Fruit fly (Drosophila melanogaster) whole organism, embryonic: Measurements from ENCODE around the gene ssp7.
A peak's percentile ranks its signal among the peaks of the same experiment; 100 is the strongest.

ENCODE experiments used
- B-H2 ChIP-seq: fragments of 200-800 bp; sonication (Bioruptor generic); optimal IDR thresholded peaks from 2 replicates; lab custom pipeline; 2018; ENCODE audit warnings: missing biosample characterization, mild to moderate bottlenecking, missing genetic modification characterization
- CG11723 ChIP-seq: fragments of 200-800 bp; sonication (Bioruptor generic); optimal IDR thresholded peaks from 2 replicates; lab custom pipeline; 2017; ENCODE audit warnings: missing biosample characterization, mild to moderate bottlenecking, missing genetic modification characterization
- CG12299 ChIP-seq: fragments of 200-800 bp; sonication (Bioruptor generic); optimal IDR thresholded peaks from 2 replicates; lab custom pipeline; 2018; ENCODE audit warnings: missing biosample characterization, mild to moderate bottlenecking, missing genetic modification characterization
- CG14860 ChIP-seq: fragments of 200-800 bp; sonication (Bioruptor generic); IDR thresholded peaks from 3 replicates; pipeline ENCODE4 v1.3.6; 2022; ENCODE audit warnings: missing biosample characterization, missing genetic modification characterization; ENCODE audit not compliant: partially characterized antibody
- CG1603 ChIP-seq: fragments of 200-800 bp; sonication (Bioruptor generic); optimal IDR thresholded peaks from 2 replicates; lab custom pipeline; 2019; ENCODE audit warnings: missing biosample characterization, mild to moderate bottlenecking, missing genetic modification characterization, moderate library complexity
- CG18011 ChIP-seq: fragments of 200-800 bp; sonication (Bioruptor generic); optimal IDR thresholded peaks from 2 replicates; lab custom pipeline; 2017; ENCODE audit warnings: missing biosample characterization, missing genetic modification characterization, mild to moderate bottlenecking, moderate library complexity, missing genotype
- CG2120 ChIP-seq: fragments of 200-800 bp; sonication (Bioruptor generic); optimal IDR thresholded peaks from 3 replicates; lab custom pipeline; 2016; ENCODE audit warnings: missing biosample characterization, missing genetic modification characterization
- CG3281 ChIP-seq: fragments of 200-800 bp; sonication (Bioruptor generic); optimal IDR thresholded peaks from 3 replicates; lab custom pipeline; 2017; ENCODE audit warnings: missing biosample characterization, mild to moderate bottlenecking, missing genetic modification characterization
- CG34376 ChIP-seq: fragments of 200-800 bp; sonication (Bioruptor generic); optimal IDR thresholded peaks from 2 replicates; lab custom pipeline; 2018; ENCODE audit warnings: missing biosample characterization, mild to moderate bottlenecking, missing genetic modification characterization
- CG4617 ChIP-seq: fragments of 200-800 bp; sonication (Bioruptor generic); optimal IDR thresholded peaks from 3 replicates; lab custom pipeline; 2016; ENCODE audit warnings: missing biosample characterization, missing genetic modification characterization, borderline replicate concordance
- CG4707 ChIP-seq: fragments of 200-800 bp; sonication (Bioruptor generic); optimal IDR thresholded peaks from 2 replicates; lab custom pipeline; 2018; ENCODE audit warnings: missing biosample characterization, mild to moderate bottlenecking, missing genetic modification characterization, moderate library complexity
- CG6813 ChIP-seq: fragments of 200-800 bp; sonication (Bioruptor generic); optimal IDR thresholded peaks from 2 replicates; lab custom pipeline; 2017; ENCODE audit warnings: missing biosample characterization, missing genetic modification characterization, mild to moderate bottlenecking, moderate library complexity, missing genetic modification reagents
- CG8359 ChIP-seq: fragments of 200-800 bp; sonication (Bioruptor generic); optimal IDR thresholded peaks from 2 replicates; lab custom pipeline; 2017; ENCODE audit warnings: missing biosample characterization, mild to moderate bottlenecking, missing genetic modification characterization, borderline replicate concordance
- Dfd ChIP-seq, 2 experiments: fragments of >200 bp; optimal IDR thresholded peaks; 2 replicates each; lab custom pipeline; 2017; ENCODE audit warnings: missing biosample characterization in 2 of 2, missing genetic modification characterization in 2 of 2
- Dll ChIP-seq: fragments of 200-800 bp; sonication (Bioruptor generic); IDR thresholded peaks from 4 replicates; pipeline ENCODE4 v1.3.6; 2022; ENCODE audit warnings: missing biosample characterization, missing genetic modification characterization; ENCODE audit not compliant: partially characterized antibody
- HLH54F ChIP-seq: fragments of 200-800 bp; sonication (Bioruptor generic); optimal IDR thresholded peaks from 3 replicates; lab custom pipeline; 2016; ENCODE audit warnings: missing biosample characterization, missing genetic modification characterization
- MBD-R2 ChIP-seq: fragments of 200-800 bp; sonication (Bioruptor generic); IDR thresholded peaks from 2 replicates; pipeline ENCODE4 v1.3.6; 2022; ENCODE audit warnings: missing biosample characterization, missing genetic modification characterization
- MESR4 ChIP-seq: fragments of 200-800 bp; sonication (Bioruptor generic); optimal IDR thresholded peaks from 2 replicates; lab custom pipeline; 2018; ENCODE audit warnings: missing biosample characterization, mild to moderate bottlenecking, missing genetic modification characterization, moderate library complexity
- Scr ChIP-seq: fragments of 200-800 bp; sonication (Bioruptor generic); IDR thresholded peaks from 2 replicates; pipeline ENCODE4 v1.3.6; 2022; ENCODE audit warnings: missing biosample characterization, missing genetic modification characterization; ENCODE audit not compliant: partially characterized antibody
- Sin3A ChIP-seq: fragments of >200 bp; optimal IDR thresholded peaks from 2 replicates; lab custom pipeline; 2018
- bbx ChIP-seq: fragments of 200-800 bp; sonication (Bioruptor generic); IDR thresholded peaks from 2 replicates; pipeline ENCODE4 v1.3.6; 2022; ENCODE audit warnings: missing biosample characterization, missing genetic modification characterization; ENCODE audit not compliant: partially characterized antibody
- cg ChIP-seq: fragments of 200-800 bp; sonication (Bioruptor generic); optimal IDR thresholded peaks from 3 replicates; lab custom pipeline; 2019; ENCODE audit warnings: missing biosample characterization, mild to moderate bottlenecking, missing genetic modification characterization, moderate library complexity
- ci ChIP-seq: fragments of 200-800 bp; sonication (Bioruptor generic); IDR thresholded peaks from 3 replicates; pipeline ENCODE4 v1.3.6; 2022; ENCODE audit warnings: missing biosample characterization, missing genetic modification characterization
- grau ChIP-seq: fragments of 200-800 bp; optimal IDR thresholded peaks from 3 replicates; lab custom pipeline; 2019; ENCODE audit warnings: missing biosample characterization, mild to moderate bottlenecking, missing genetic modification characterization, moderate library complexity
- jigr1 ChIP-seq: fragments of 200-800 bp; sonication (Bioruptor generic); IDR thresholded peaks from 3 replicates; pipeline ENCODE4 v1.3.6; 2022; ENCODE audit warnings: missing biosample characterization, missing genetic modification characterization
- mam ChIP-seq: fragments of 200-800 bp; sonication (Bioruptor generic); optimal IDR thresholded peaks from 3 replicates; lab custom pipeline; 2016; ENCODE audit warnings: missing biosample characterization, missing genetic modification characterization
- pan ChIP-seq, 4 experiments: fragments of >200 bp in 3 of 4; fragments of 200-800 bp in 1 of 4; sonication (Bioruptor generic) in 1 of 4; optimal IDR thresholded peaks in 3 of 4; IDR thresholded peaks in 1 of 4; 2 replicates each; pipeline versions ENCODE4 v1.3.6 to Lab custom; 2017 to 2022; ENCODE audit warnings: missing biosample characterization in 2 of 4, missing genetic modification characterization in 2 of 4, mixed read lengths in 1 of 4
- pho ChIP-seq: fragments of 200-800 bp; sonication (Bioruptor generic); optimal IDR thresholded peaks from 2 replicates; lab custom pipeline; 2016; ENCODE audit warnings: missing biosample characterization, missing genetic modification characterization
- psq ChIP-seq: fragments of 200-800 bp; sonication (Bioruptor generic); optimal IDR thresholded peaks from 2 replicates; lab custom pipeline; 2017; ENCODE audit warnings: missing biosample characterization, missing genetic modification characterization
- pzg ChIP-seq: fragments of 200-800 bp; sonication (Bioruptor generic); optimal IDR thresholded peaks from 3 replicates; lab custom pipeline; 2018; ENCODE audit warnings: missing biosample characterization, mild to moderate bottlenecking, missing genetic modification characterization, moderate library complexity
- row ChIP-seq: fragments of 200-800 bp; sonication (Bioruptor generic); IDR thresholded peaks from 3 replicates; pipeline ENCODE4 v1.3.6; 2022; ENCODE audit warnings: missing biosample characterization, missing genetic modification characterization
- salm ChIP-seq: fragments of 200-800 bp; sonication (Bioruptor generic); optimal IDR thresholded peaks from 2 replicates; lab custom pipeline; 2018; ENCODE audit warnings: missing biosample characterization, mild to moderate bottlenecking, missing genetic modification characterization
- sob ChIP-seq: fragments of 200-800 bp; sonication (Bioruptor generic); IDR thresholded peaks from 2 replicates; pipeline ENCODE4 v1.3.6; 2022; ENCODE audit warnings: missing biosample characterization, missing genetic modification characterization
- tio ChIP-seq: fragments of 200-800 bp; sonication (Bioruptor generic); optimal IDR thresholded peaks from 2 replicates; lab custom pipeline; 2017; ENCODE audit warnings: missing biosample characterization, missing genetic modification characterization, inconsistent platforms
- ttk ChIP-seq: fragments of 200-800 bp; sonication (Bioruptor generic); IDR thresholded peaks from 2 replicates; pipeline ENCODE4 v2.1.2; 2022; ENCODE audit warnings: missing biosample characterization, missing genetic modification characterization
- vfl ChIP-seq: fragments of 200-800 bp; sonication (Bioruptor generic); optimal IDR thresholded peaks from 2 replicates; lab custom pipeline; 2016; ENCODE audit warnings: missing biosample characterization, missing genetic modification characterization
- wek ChIP-seq: fragments of 200-800 bp; sonication (Bioruptor generic); optimal IDR thresholded peaks from 3 replicates; lab custom pipeline; 2018; ENCODE audit warnings: missing biosample characterization, mild to moderate bottlenecking, missing genetic modification characterization, moderate library complexity
- wor ChIP-seq: fragments of 200-800 bp; sonication (Bioruptor generic); IDR thresholded peaks from 2 replicates; pipeline ENCODE4 v1.3.6; 2022; ENCODE audit warnings: missing biosample characterization, missing genetic modification characterization

Gene ssp7

DNA sequence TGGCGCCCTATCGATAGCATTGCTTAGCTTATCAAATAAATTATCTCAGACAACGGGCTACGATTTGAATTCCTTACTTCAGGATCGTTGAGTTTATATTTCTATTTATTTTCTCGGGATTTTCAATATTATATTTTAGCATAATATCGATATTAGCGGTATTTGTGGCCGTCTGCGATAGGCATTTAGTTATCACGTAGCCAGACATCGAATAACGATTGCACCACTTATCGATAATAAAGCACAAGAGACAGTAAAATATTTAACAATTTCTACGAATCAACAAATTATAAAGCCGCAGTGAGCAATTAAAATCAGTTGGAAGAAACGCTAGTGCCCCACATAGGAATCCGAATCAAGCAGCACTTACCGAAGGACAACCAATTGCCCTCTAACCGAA is 49.9 kb downstream of the ssp7 start, which contains the start of gene CG2076 (continued):
- no peak for TF ChIP-seq ttk (GFP tag; lab: Robert Waterston, UW)
- no peak for TF ChIP-seq pan (optimal IDR thresholded peaks at IDR 0.05; lab: Kevin White, UChicago)
- no peak for TF ChIP-seq pan (GFP tag; optimal IDR thresholded peaks at IDR 0.05 in 1 of 2, IDR thresholded peaks at IDR 0.05 in 1 of 2)
- TF ChIP-seq B-H2 (GFP tag; lab: Kevin White, UChicago), result no peak
- peak; percentile 28 for TF ChIP-seq MESR4 (GFP tag; lab: Kevin White, UChicago)
- no peak for TF ChIP-seq jigr1 (GFP tag; lab: Robert Waterston, UW)
- no peak for TF ChIP-seq sob
- no peak for TF ChIP-seq salm (tag; lab: Kevin White, UChicago)
- TF ChIP-seq grau, result no peak
- no peak for TF ChIP-seq mam (GFP tag; lab: Kevin White, UChicago)
- no peak for TF ChIP-seq CG1603 (tag; lab: Kevin White, UChicago)
- TF ChIP-seq CG4707 (GFP tag; lab: Kevin White, UChicago), result no peak
- no peak for TF ChIP-seq ci
- no peak for TF ChIP-seq Sin3A (lab: Kevin White, UChicago)
- peak; percentile 56 for TF ChIP-seq pzg (GFP tag; lab: Kevin White, UChicago)
- no peak for TF ChIP-seq cg (GFP tag; lab: Kevin White, UChicago)
- no peak for TF ChIP-seq CG12299 (tag; lab: Kevin White, UChicago)
- peak; percentile 91 for TF ChIP-seq Scr (GFP tag; lab: Robert Waterston, UW)
- no peak for TF ChIP-seq vfl (GFP tag; lab: Kevin White, UChicago)
- peak; percentile 57 for TF ChIP-seq MBD-R2 (GFP tag; lab: Robert Waterston, UW)
- no peak for TF ChIP-seq CG34376
- no peak for TF ChIP-seq wor (GFP tag; lab: Robert Waterston, UW)
- no peak for TF ChIP-seq CG11723 (GFP tag; lab: Kevin White, UChicago)
- peak; percentile 90 for TF ChIP-seq Dll (GFP tag; lab: Robert Waterston, UW)
- no peak for TF ChIP-seq psq (GFP tag; lab: Kevin White, UChicago)
- no peak for TF ChIP-seq CG2120 (GFP tag; lab: Kevin White, UChicago)
- no peak for TF ChIP-seq Dfd (GFP tag; optimal IDR thresholded peaks at IDR 0.05; lab: Kevin White, UChicago)
- peak; percentile 90 for TF ChIP-seq bbx (GFP tag; lab: Robert Waterston, UW)
- TF ChIP-seq HLH54F, result no peak
- no peak for TF ChIP-seq CG3281 (GFP tag; lab: Kevin White, UChicago)
- TF ChIP-seq row (GFP tag; lab: Robert Waterston, UW), result no peak
- TF ChIP-seq pho (GFP tag; lab: Kevin White, UChicago), result no peak
- peak; percentile 91 for TF ChIP-seq wek (GFP tag; lab: Kevin White, UChicago)
- TF ChIP-seq CG14860 (GFP tag; lab: Robert Waterston, UW), result peak; percentile 96
- TF ChIP-seq CG18011 (GFP tag; lab: Kevin White, UChicago), result no peak
- TF ChIP-seq CG6813 (GFP tag; lab: Kevin White, UChicago), result no peak
- no peak for TF ChIP-seq CG8359 (GFP tag; lab: Kevin White, UChicago)
- TF ChIP-seq tio, result no peak
- TF ChIP-seq CG4617, result peak; percentile 12
